Fruit fly (Drosophila melanogaster) whole organism, prepupa: ENCODE data around the gene asf1.

ENCODE experiments used
- CG10669 ChIP-seq: fragments of 200-800 bp; sonication (Bioruptor generic); optimal IDR thresholded peaks from 3 replicates; lab custom pipeline; 2018; ENCODE audit warnings: missing biosample characterization, mild to moderate bottlenecking, missing genetic modification characterization, moderate library complexity
- CG11762 ChIP-seq: fragments of 200-800 bp; sonication (Bioruptor generic); optimal IDR thresholded peaks from 3 replicates; lab custom pipeline; 2016; ENCODE audit warnings: missing biosample characterization, missing genetic modification characterization; ENCODE audit not compliant: insufficient read depth
- CG11902 ChIP-seq: fragments of 200-800 bp; sonication (Bioruptor generic); optimal IDR thresholded peaks from 3 replicates; lab custom pipeline; 2016; ENCODE audit warnings: missing biosample characterization, missing genetic modification characterization
- CG15336 ChIP-seq: fragments of 200-800 bp; sonication (Bioruptor generic); IDR thresholded peaks from 2 replicates; pipeline ENCODE4 v1.3.6; 2022; ENCODE audit warnings: missing biosample characterization, missing genetic modification characterization
- CG3032 ChIP-seq: fragments of 200-800 bp; optimal IDR thresholded peaks from 2 replicates; lab custom pipeline; 2019; ENCODE audit warnings: missing biosample characterization, mild to moderate bottlenecking, missing genetic modification characterization, moderate library complexity
- CG31627 ChIP-seq: fragments of 200-800 bp; sonication (Bioruptor generic); optimal IDR thresholded peaks from 3 replicates; lab custom pipeline; 2016; ENCODE audit warnings: missing biosample characterization, missing genetic modification characterization
- CG34406 ChIP-seq: fragments of 200-800 bp; sonication (Bioruptor generic); optimal IDR thresholded peaks from 3 replicates; lab custom pipeline; 2016; ENCODE audit warnings: missing biosample characterization, missing genetic modification characterization
- CG3919 ChIP-seq: fragments of 200-800 bp; sonication (Bioruptor generic); optimal IDR thresholded peaks from 3 replicates; lab custom pipeline; 2016; ENCODE audit warnings: missing biosample characterization, missing genetic modification characterization
- CG6276 ChIP-seq: fragments of 200-800 bp; sonication (Bioruptor generic); optimal IDR thresholded peaks from 2 replicates; lab custom pipeline; 2017; ENCODE audit warnings: missing biosample characterization, mild to moderate bottlenecking, missing genetic modification characterization
- CG6792 ChIP-seq: fragments of 200-800 bp; sonication (Bioruptor generic); optimal IDR thresholded peaks from 3 replicates; lab custom pipeline; 2016; ENCODE audit warnings: missing biosample characterization, missing genetic modification characterization
- CG6808 ChIP-seq: fragments of 200-800 bp; sonication (Bioruptor generic); optimal IDR thresholded peaks from 3 replicates; lab custom pipeline; 2017; ENCODE audit warnings: missing biosample characterization, missing genetic modification characterization, mild to moderate bottlenecking, moderate library complexity, missing genetic modification reagents
- CG6854 ChIP-seq: fragments of 200-800 bp; sonication (Bioruptor generic); optimal IDR thresholded peaks from 2 replicates; lab custom pipeline; 2017; ENCODE audit warnings: missing biosample characterization, mild to moderate bottlenecking, missing genetic modification characterization
- CG7368 ChIP-seq: fragments of 200-800 bp; sonication (Bioruptor generic); optimal IDR thresholded peaks from 3 replicates; lab custom pipeline; 2016; ENCODE audit warnings: missing biosample characterization, missing genetic modification characterization
- CG8119 ChIP-seq: fragments of 200-800 bp; sonication (Bioruptor generic); IDR thresholded peaks from 3 replicates; pipeline ENCODE4 v1.3.6; 2022; ENCODE audit warnings: missing biosample characterization, missing genetic modification characterization
- CG8319 ChIP-seq: fragments of 200-800 bp; sonication (Bioruptor generic); optimal IDR thresholded peaks from 3 replicates; lab custom pipeline; 2016; ENCODE audit warnings: missing biosample characterization, missing genetic modification characterization
- CG9139 ChIP-seq: fragments of 200-800 bp; sonication (Bioruptor generic); optimal IDR thresholded peaks from 3 replicates; lab custom pipeline; 2017; ENCODE audit warnings: missing biosample characterization, mild to moderate bottlenecking, missing genetic modification characterization
- Eip75B ChIP-seq: fragments of 200-800 bp; sonication (Bioruptor generic); optimal IDR thresholded peaks from 3 replicates; lab custom pipeline; 2016; ENCODE audit warnings: missing biosample characterization, missing genetic modification characterization
- Eip78C ChIP-seq: fragments of 200-800 bp; sonication (Bioruptor generic); peaks from one replicate; lab custom pipeline; 2016; ENCODE audit warnings: missing biosample characterization, missing genetic modification characterization
- Ets96B ChIP-seq: fragments of 200-800 bp; optimal IDR thresholded peaks from 2 replicates; lab custom pipeline; 2019; ENCODE audit warnings: missing biosample characterization, mild to moderate bottlenecking, missing genetic modification characterization, moderate library complexity
- Hr39 ChIP-seq: fragments of 200-800 bp; sonication (Bioruptor generic); optimal IDR thresholded peaks from 2 replicates; lab custom pipeline; 2016; ENCODE audit warnings: missing biosample characterization, missing genetic modification characterization
- Hr4 ChIP-seq: fragments of 200-800 bp; sonication (Bioruptor generic); optimal IDR thresholded peaks from 3 replicates; lab custom pipeline; 2016; ENCODE audit warnings: missing biosample characterization, missing genetic modification characterization
- Lpt ChIP-seq: fragments of 200-800 bp; sonication (Bioruptor generic); optimal IDR thresholded peaks from 3 replicates; lab custom pipeline; 2016; ENCODE audit warnings: missing biosample characterization, missing genetic modification characterization
- Met ChIP-seq: fragments of 200-800 bp; sonication (Bioruptor generic); optimal IDR thresholded peaks from 3 replicates; lab custom pipeline; 2016; ENCODE audit warnings: missing biosample characterization, missing genetic modification characterization
- Smox ChIP-seq: fragments of 200-800 bp; sonication (Bioruptor generic); optimal IDR thresholded peaks from 3 replicates; lab custom pipeline; 2016; ENCODE audit warnings: missing biosample characterization, missing genetic modification characterization
- Sox14 ChIP-seq: fragments of 200-800 bp; sonication (Bioruptor generic); optimal IDR thresholded peaks from 3 replicates; lab custom pipeline; 2016; ENCODE audit warnings: missing biosample characterization, missing genetic modification characterization
- Sox15 ChIP-seq: fragments of 200-800 bp; sonication (Bioruptor generic); optimal IDR thresholded peaks from 3 replicates; lab custom pipeline; 2016; ENCODE audit warnings: missing biosample characterization, missing genetic modification characterization
- achi ChIP-seq: fragments of 200-800 bp; sonication (Bioruptor generic); optimal IDR thresholded peaks from 3 replicates; lab custom pipeline; 2016; ENCODE audit warnings: missing biosample characterization, missing genetic modification characterization
- cyc ChIP-seq: fragments of 200-800 bp; sonication (Bioruptor generic); optimal IDR thresholded peaks from 3 replicates; lab custom pipeline; 2016; ENCODE audit warnings: missing biosample characterization, missing genetic modification characterization
- dac ChIP-seq: fragments of 200-800 bp; sonication (Bioruptor generic); optimal IDR thresholded peaks from 2 replicates; lab custom pipeline; 2017; ENCODE audit warnings: missing biosample characterization, mild to moderate bottlenecking, missing genetic modification characterization
- dsx ChIP-seq: fragments of 200-800 bp; optimal IDR thresholded peaks from 3 replicates; lab custom pipeline; 2019; ENCODE audit warnings: missing biosample characterization, mild to moderate bottlenecking, missing genetic modification characterization, moderate library complexity; ENCODE audit not compliant: poor library complexity, severe bottlenecking
- eg ChIP-seq: fragments of 200-800 bp; sonication (Bioruptor generic); IDR thresholded peaks from 3 replicates; pipeline ENCODE4 v1.3.6; 2022; ENCODE audit warnings: missing biosample characterization, missing genetic modification characterization
- esn ChIP-seq: fragments of 200-800 bp; sonication (Bioruptor generic); optimal IDR thresholded peaks from 2 replicates; lab custom pipeline; 2016; ENCODE audit warnings: missing biosample characterization, mild to moderate bottlenecking, missing genetic modification characterization, moderate library complexity
- fkh ChIP-seq: fragments of 200-800 bp; sonication (Bioruptor generic); optimal IDR thresholded peaks from 3 replicates; lab custom pipeline; 2017; ENCODE audit warnings: missing biosample characterization, mild to moderate bottlenecking, missing genetic modification characterization, moderate library complexity
- lz ChIP-seq: fragments of 200-800 bp; sonication (Bioruptor generic); optimal IDR thresholded peaks from 3 replicates; lab custom pipeline; 2016; ENCODE audit warnings: missing biosample characterization, missing genetic modification characterization
- pdm3 ChIP-seq: fragments of 200-800 bp; sonication (Bioruptor generic); optimal IDR thresholded peaks from 3 replicates; lab custom pipeline; 2016; ENCODE audit warnings: missing biosample characterization, missing genetic modification characterization
- svp ChIP-seq: fragments of 200-800 bp; sonication (Bioruptor generic); peaks from one replicate; lab custom pipeline; 2016; ENCODE audit warnings: missing biosample characterization, missing genetic modification characterization
- topi ChIP-seq: fragments of 200-800 bp; sonication (Bioruptor generic); optimal IDR thresholded peaks from 3 replicates; lab custom pipeline; 2016; ENCODE audit warnings: missing biosample characterization, missing genetic modification characterization
- vri ChIP-seq: fragments of 200-800 bp; sonication (Bioruptor generic); optimal IDR thresholded peaks from 3 replicates; lab custom pipeline; 2016; ENCODE audit warnings: missing biosample characterization, mild to moderate bottlenecking, missing genetic modification characterization

asf1 gene

dm6 chr3L:19575650-19576049 is 43.0 kb upstream of the asf1 start (continued):
- TF ChIP-seq Lpt (GFP tag; lab: Kevin White, UChicago): no peak
- TF ChIP-seq CG11902 (GFP tag; lab: Kevin White, UChicago): no peak
- TF ChIP-seq, all 60 proteins: peak for 14

- no peak for TF ChIP-seq CG6276 (GFP tag; lab: Kevin White, UChicago)
- TF ChIP-seq vri (GFP tag; lab: Kevin White, UChicago): no peak
- no peak for TF ChIP-seq svp
- TF ChIP-seq CG7368 (GFP tag; lab: Kevin White, UChicago): no peak
- TF ChIP-seq CG3919 (GFP tag; lab: Kevin White, UChicago): no peak
- TF ChIP-seq CG10669 (GFP tag; lab: Kevin White, UChicago): no peak
- no peak for TF ChIP-seq CG6854 (GFP tag; lab: Kevin White, UChicago)
- TF ChIP-seq fkh (GFP tag; lab: Kevin White, UChicago): no peak
- TF ChIP-seq CG6808 (GFP tag; lab: Kevin White, UChicago): no peak
- TF ChIP-seq eg: no peak
- TF ChIP-seq CG11902 (GFP tag; lab: Kevin White, UChicago): no peak
- TF ChIP-seq pdm3: no peak
- TF ChIP-seq topi (GFP tag; lab: Kevin White, UChicago): no peak
- TF ChIP-seq Lpt (GFP tag; lab: Kevin White, UChicago): no peak
- TF ChIP-seq dsx (GFP tag; lab: Kevin White, UChicago): no peak
- TF ChIP-seq Sox15 (GFP tag; lab: Kevin White, UChicago): no peak
- TF ChIP-seq CG8319: no peak
- TF ChIP-seq CG11762: no peak
Observed at dm6 chr3L:19579346-19579745, 39.3 kb upstream of the asf1 start.

- TF ChIP-seq CG15336 (GFP tag; lab: Robert Waterston, UW) (no peak), fkh (GFP tag; lab: Kevin White, UChicago) (no peak), Eip78C (GFP tag; lab: Kevin White, UChicago) (peak; percentile 6)
Observed at dm6 chr3L:19580709-19581227, 37.9 kb upstream of the asf1 start.

- TF ChIP-seq Hr39 (GFP tag; lab: Kevin White, UChicago): no peak
- TF ChIP-seq CG6792 (GFP tag; lab: Kevin White, UChicago): no peak
- no peak for TF ChIP-seq Eip75B (GFP tag; lab: Kevin White, UChicago)
- TF ChIP-seq Hr4 (GFP tag; lab: Kevin White, UChicago): no peak
Observed at dm6 chr3L:19584369-19584915, 34.3 kb upstream of the asf1 start, which contains the start of gene Shal. Gene Shal, minus strand, starts transcription at chr3L:19584568.

- peak; percentile 83 for TF ChIP-seq achi (GFP tag; lab: Kevin White, UChicago)
- peak; percentile 25 for TF ChIP-seq CG3032 (tag; lab: Kevin White, UChicago)
- no peak for TF ChIP-seq Ets96B (tag; lab: Kevin White, UChicago)
- peak; percentile 22 for TF ChIP-seq lz (GFP tag; lab: Kevin White, UChicago)
- TF ChIP-seq CG8119 (GFP tag; lab: Robert Waterston, UW): no peak
- TF ChIP-seq topi (GFP tag; lab: Kevin White, UChicago): peak; percentile 11
- TF ChIP-seq Smox (GFP tag; lab: Kevin White, UChicago): peak; percentile 23
- peak; percentile 10 for TF ChIP-seq Hr4 (GFP tag; lab: Kevin White, UChicago)
- TF ChIP-seq Eip75B (GFP tag; lab: Kevin White, UChicago): no peak
- peak; percentile 49 for TF ChIP-seq esn (GFP tag; lab: Kevin White, UChicago)
- no peak for TF ChIP-seq CG9139
- TF ChIP-seq dac (GFP tag; lab: Kevin White, UChicago): no peak
- TF ChIP-seq CG31627 (GFP tag; lab: Kevin White, UChicago): peak; percentile 18
- peak; percentile 23 for TF ChIP-seq Met (GFP tag; lab: Kevin White, UChicago)
- TF ChIP-seq Eip78C (GFP tag; lab: Kevin White, UChicago): peak; percentile 87
- TF ChIP-seq vri (GFP tag; lab: Kevin White, UChicago): peak; percentile 5
- peak; percentile 17 for TF ChIP-seq cyc
- TF ChIP-seq Hr39 (GFP tag; lab: Kevin White, UChicago): peak; percentile 17
- peak; percentile 47 for TF ChIP-seq Sox14 (GFP tag; lab: Kevin White, UChicago)
- TF ChIP-seq CG6808 (GFP tag; lab: Kevin White, UChicago): no peak
- TF ChIP-seq Lpt (GFP tag; lab: Kevin White, UChicago): no peak
- TF ChIP-seq CG34406 (GFP tag; lab: Kevin White, UChicago): no peak
Observed at dm6 chr3L:19585979-19586378, 32.7 kb upstream of the asf1 start, which contains the start of the genes CG9231 and CG9330. Gene CG9231, minus strand, starts transcription at chr3L:19586003. Gene CG9330, plus strand, starts transcription at chr3L:19586253.
